Worm (Caenorhabditis elegans) whole organism, dauer: ENCODE results near the gene VM106R.1.

ENCODE experiments used
- unc-62 ChIP-seq: sonication (generic microtip); optimal IDR thresholded peaks from 2 replicates; lab custom pipeline; 2017; ENCODE audit warnings: missing biosample characterization, missing genetic modification reagents, missing genetic modification characterization

Gene VM106R.1

DNA sequence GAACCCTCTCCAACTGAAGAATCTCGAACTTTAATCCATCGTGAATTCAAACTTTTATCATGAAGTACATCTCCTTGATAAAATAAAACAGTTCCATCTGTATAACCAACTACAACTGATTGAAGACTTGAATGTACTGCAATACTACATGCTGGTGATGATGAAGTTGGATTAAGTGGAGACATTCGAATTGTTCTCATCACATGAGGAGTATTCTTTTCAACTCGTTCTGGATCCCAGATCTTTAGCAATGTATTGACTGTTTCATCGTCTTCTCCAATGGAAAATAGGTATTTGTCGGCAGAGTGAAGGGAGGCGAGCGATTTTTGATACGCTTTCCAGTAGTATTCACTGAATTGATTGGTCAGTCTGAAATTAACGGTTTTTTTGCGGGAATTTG, 36.4 kb downstream of the VM106R.1 start:
- no peak for TF ChIP-seq unc-62

DNA sequence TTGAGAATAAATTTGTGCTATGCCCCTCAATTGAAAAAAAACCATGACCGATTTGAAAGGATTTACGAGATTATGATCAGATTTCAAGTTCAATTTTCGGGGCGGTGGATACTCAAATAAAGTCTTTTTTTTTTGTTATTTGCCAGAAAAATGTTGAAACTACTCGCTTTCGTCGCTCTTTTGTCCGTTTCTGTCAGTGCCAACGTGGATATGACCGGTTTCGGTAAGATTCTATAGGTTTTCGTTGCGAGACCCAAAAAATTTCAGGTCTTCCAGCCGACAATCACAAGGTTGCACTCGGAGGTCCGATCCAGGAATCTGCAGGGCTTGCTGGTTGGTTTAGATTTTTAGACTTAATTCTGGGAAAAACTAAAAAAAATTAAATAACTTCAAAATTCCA, 41.7 kb downstream of the VM106R.1 start, which contains the start of gene tag-209:
TSS of gene tag-209 (plus strand) at position 73 of the 400 bp plus-strand sequence.
- TF ChIP-seq unc-62, result no peak

DNA sequence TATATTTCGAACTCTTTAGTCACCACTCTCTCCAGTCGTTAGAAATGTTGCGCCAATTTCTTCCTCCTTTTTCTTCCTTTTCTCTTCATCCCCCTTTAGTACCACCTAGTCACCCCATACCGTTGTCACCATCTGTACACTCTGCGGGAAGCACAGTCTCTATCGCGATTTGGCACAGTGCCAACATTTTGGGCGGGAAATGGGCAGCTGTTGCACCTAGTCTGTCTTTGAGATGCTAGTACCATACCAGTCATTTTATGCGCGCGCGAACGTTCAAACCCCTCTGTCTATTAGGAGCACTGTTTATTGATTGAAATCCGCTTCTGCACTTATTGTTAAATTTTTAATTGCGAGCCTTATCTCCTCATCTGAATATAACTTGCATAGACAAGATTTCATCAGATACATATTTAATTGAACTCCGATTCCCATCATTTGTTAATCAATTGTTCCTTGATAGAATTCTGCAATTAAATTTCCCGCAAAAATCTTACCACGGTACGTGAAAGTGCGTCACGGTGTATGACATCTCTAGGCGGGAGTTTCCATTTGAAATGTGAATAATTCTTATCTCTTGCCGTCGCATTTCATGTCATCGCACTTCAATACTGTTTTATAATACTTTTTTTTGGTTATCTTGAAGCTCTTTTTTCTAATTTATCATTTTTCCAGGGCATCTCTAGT, 44.1 kb downstream of the VM106R.1 start, which contains the start of gene cdl-1:
TSS of gene cdl-1 (plus strand) at position 673 of the 684 bp plus-strand sequence.
- TF ChIP-seq unc-62, result no peak

DNA sequence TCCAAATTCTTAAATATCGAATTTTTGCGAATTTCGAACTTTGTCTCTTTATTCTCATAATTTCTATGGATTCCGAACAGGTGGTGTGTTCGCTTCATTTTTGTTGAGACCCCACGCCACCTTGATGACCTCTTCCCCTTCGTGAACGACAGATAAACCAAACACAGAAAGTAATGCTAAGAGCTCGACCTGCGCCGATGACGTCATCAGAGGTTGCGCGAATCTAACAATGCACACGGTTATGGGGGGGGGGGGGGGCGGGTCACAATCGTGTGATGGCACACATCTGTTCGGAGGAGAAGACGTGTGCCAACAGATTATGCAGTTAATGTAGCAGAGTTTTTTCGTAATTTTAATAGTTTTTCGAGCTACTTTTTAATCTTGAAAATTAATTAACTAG, 44.7 kb downstream of the VM106R.1 start:
- TF ChIP-seq unc-62, result no peak

DNA sequence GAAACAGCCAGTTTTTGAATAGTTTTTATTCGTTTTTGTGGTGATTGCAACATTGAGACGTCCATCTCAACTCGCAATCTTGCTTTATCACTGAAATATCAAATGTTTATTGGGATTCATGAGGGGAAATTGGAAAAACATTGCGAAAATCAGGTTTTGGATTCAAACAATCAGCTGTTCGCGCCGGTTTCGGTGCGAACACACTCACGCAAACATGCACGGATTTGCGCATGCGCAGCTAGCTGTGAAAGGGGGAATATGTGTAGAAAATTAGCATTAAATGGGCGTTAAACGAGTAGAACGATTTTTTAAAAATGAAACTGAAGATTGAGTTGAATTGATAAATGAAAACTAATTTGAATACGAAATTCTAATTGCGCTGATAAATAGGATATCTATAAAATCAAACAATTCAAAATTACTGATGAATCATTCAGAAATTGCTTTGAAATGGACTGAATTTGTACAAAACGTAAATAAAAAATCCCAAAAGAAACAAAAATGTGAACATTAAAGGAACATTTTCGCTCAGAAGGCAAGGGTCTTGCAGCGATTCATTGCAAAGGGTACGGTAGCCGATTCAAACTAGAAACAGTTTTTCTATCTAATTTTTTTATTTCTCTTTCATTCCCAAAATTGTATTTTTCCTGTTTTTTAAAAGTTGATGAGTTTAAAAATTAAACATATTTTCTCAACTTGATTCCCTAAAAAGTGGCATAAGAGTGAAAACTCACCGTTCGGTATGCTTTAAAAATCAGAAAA, 45.6 kb downstream of the VM106R.1 start, which contains the start of gene ect-2:
TSS of gene ect-2 (minus strand) at position 762 of the 762 bp plus-strand sequence.
- no peak for TF ChIP-seq unc-62

DNA sequence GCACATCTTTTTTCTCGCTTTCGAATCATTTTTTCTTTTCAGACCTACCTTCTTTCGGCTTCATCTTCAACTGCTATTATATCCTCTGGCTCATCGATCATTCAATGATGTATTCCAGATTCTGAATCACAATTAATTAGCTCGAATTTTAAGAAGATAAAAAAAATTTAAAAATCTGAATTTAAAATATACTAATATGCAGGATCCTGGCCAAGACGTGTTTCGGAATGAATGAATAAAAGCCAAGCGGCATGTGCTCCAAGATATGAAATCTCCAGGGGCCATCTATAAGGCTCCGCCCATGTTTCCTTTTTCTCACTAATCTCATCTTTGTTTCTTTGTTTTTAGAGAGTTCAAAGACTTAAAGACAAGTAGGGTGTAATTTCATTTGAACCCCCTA, 51.0 kb downstream of the VM106R.1 start, which contains the start of gene mpz-1:
TSS of gene mpz-1 (minus strand) at position 101 of the 400 bp plus-strand sequence.
- no peak for TF ChIP-seq unc-62
